Worm (Caenorhabditis elegans): Measurements from ENCODE around the gene col-180.

DNA sequence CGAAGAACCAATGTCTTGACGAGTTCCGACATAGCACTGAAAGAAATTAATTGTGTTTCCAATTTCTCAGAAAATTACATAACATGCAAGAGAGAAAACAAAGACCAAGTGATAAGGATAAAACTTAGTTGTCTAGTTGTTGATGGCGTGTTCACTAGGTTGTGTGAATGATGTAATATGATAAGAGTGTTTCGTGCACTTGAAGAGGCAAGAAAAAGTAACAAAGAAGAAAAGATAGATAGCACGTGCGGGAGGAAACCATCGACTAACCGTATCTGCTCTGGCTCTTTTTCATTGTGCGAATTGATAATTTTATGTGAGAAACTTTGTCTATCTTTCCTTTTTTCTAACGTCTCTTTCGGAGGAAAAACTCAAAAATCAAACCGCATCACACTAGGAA, 50.5 kb downstream of the col-180 start, which contains the start of gene sfxn-1.5:
- no peak for TF ChIP-seq aly-2 (tag; optimal IDR thresholded peaks at IDR 0.05)
- TF ChIP-seq nhr-11 (tag; optimal IDR thresholded peaks at IDR 0.05) = no peak
- no peak for TF ChIP-seq ces-1 (GFP tag; optimal IDR thresholded peaks at IDR 0.05)
- TF ChIP-seq F26F4.8 (GFP tag; conservative IDR thresholded peaks at IDR 0.05) = no peak

All from whole organism, L4 larva.